Worm (Caenorhabditis elegans): Measurements from ENCODE around the gene T22C8.4.

ce11 chrII:8599214-8599613 is 24.1 kb downstream of the T22C8.4 start, which contains the start of gene F28C6.5:
- TF ChIP-seq nhr-237 (tag; optimal IDR thresholded peaks at IDR 0.05) (no peak), egl-27 (tag; optimal IDR thresholded peaks at IDR 0.05) (no peak), hlh-4 (tag; optimal IDR thresholded peaks at IDR 0.05) (no peak), unc-62 (GFP tag; optimal IDR thresholded peaks at IDR 0.05) (no peak), lin-39 (tag; optimal IDR thresholded peaks at IDR 0.05) (no peak), nhr-12 (tag; optimal IDR thresholded peaks at IDR 0.05) (no peak), aha-1 (tag; optimal IDR thresholded peaks at IDR 0.05) (no peak)

All from whole organism, L1 larva.